Worm (Caenorhabditis elegans): Measurements from ENCODE around the gene mgl-1.

mgl-1 gene

ce11 chrX:9993100-9993499 is 17.0 kb upstream of the mgl-1 start:
- TF ChIP-seq mbf-1 (tag; optimal IDR thresholded peaks at IDR 0.05): no peak
- no peak for TF ChIP-seq nhr-10 (tag; optimal IDR thresholded peaks at IDR 0.05)
- TF ChIP-seq sma-9 (GFP tag; optimal IDR thresholded peaks at IDR 0.05): peak; percentile 38
- no peak for TF ChIP-seq sma-9 (tag; optimal IDR thresholded peaks at IDR 0.05)
- no peak for TF ChIP-seq lsy-2 (tag; optimal IDR thresholded peaks at IDR 0.05)
- TF ChIP-seq nhr-129 (tag; optimal IDR thresholded peaks at IDR 0.05): peak; percentile 55
- no peak for TF ChIP-seq F13H6.1 (tag; optimal IDR thresholded peaks at IDR 0.05)

ce11 chrX:9988884-9989283 is 12.8 kb upstream of the mgl-1 start:
- TF ChIP-seq lsy-2 (tag; optimal IDR thresholded peaks at IDR 0.05): no peak
- TF ChIP-seq nhr-77 (tag; optimal IDR thresholded peaks at IDR 0.05): no peak
- TF ChIP-seq peb-1 (tag; optimal IDR thresholded peaks at IDR 0.05): no peak
- TF ChIP-seq ztf-1 (GFP tag; conservative IDR thresholded peaks at IDR 0.05): no peak
- no peak for TF ChIP-seq sma-3 (GFP tag; optimal IDR thresholded peaks at IDR 0.05)
- TF ChIP-seq F13H6.1 (tag; optimal IDR thresholded peaks at IDR 0.05): no peak
- TF ChIP-seq snpc-4 (tag; optimal IDR thresholded peaks at IDR 0.05): peak; percentile 15

- TF ChIP-seq nhr-23 (tag; optimal IDR thresholded peaks at IDR 0.05) (no peak), nhr-6 (tag; optimal IDR thresholded peaks at IDR 0.05) (no peak), snpc-4 (tag; optimal IDR thresholded peaks at IDR 0.05) (no peak), nhr-11 (tag; optimal IDR thresholded peaks at IDR 0.05) (no peak), zag-1 (tag; optimal IDR thresholded peaks at IDR 0.05) (no peak), mab-5 (tag; optimal IDR thresholded peaks at IDR 0.05) (no peak), fos-1 (tag; optimal IDR thresholded peaks at IDR 0.05) (no peak), unc-62 (GFP tag; optimal IDR thresholded peaks at IDR 0.05) (no peak), crh-2 (tag; optimal IDR thresholded peaks at IDR 0.05) (no peak)
These were observed 11.1 kb upstream of the mgl-1 start for ce11 chrX:9987166-9987565.

ce11 chrX:9984889-9985404 is 8.8 kb upstream of the mgl-1 start, which contains the start of gene F19C6.5:
Gene F19C6.5, minus strand, starts transcription at chrX:9984939.
- TF ChIP-seq ceh-82 (tag; optimal IDR thresholded peaks at IDR 0.05): no peak
- TF ChIP-seq sma-9 (GFP tag; optimal IDR thresholded peaks at IDR 0.05): no peak
- TF ChIP-seq sma-9 (tag; optimal IDR thresholded peaks at IDR 0.05): no peak
- TF ChIP-seq fos-1 (tag; optimal IDR thresholded peaks at IDR 0.05): peak; percentile 5

ce11 chrX:9981259-9981658 is 5.2 kb upstream of the mgl-1 start:
- TF ChIP-seq alr-1 (tag; optimal IDR thresholded peaks at IDR 0.05) (no peak), nhr-77 (tag; optimal IDR thresholded peaks at IDR 0.05) (no peak), unc-62 (GFP tag; optimal IDR thresholded peaks at IDR 0.05) (no peak), nhr-237 (tag; optimal IDR thresholded peaks at IDR 0.05) (no peak), dmd-4 (tag; optimal IDR thresholded peaks at IDR 0.05) (no peak), lsy-2 (tag; optimal IDR thresholded peaks at IDR 0.05) (no peak), unc-39 (tag; optimal IDR thresholded peaks at IDR 0.05) (no peak), F13H6.1 (tag; optimal IDR thresholded peaks at IDR 0.05) (no peak), skn-1 (tag; optimal IDR thresholded peaks at IDR 0.05) (no peak), lin-13 (GFP tag; optimal IDR thresholded peaks at IDR 0.05) (no peak), ztf-1 (GFP tag; conservative IDR thresholded peaks at IDR 0.05) (no peak), crh-2 (tag; optimal IDR thresholded peaks at IDR 0.05) (no peak), ama-1 (optimal IDR thresholded peaks at IDR 0.05) (no peak), gmeb-1 (tag; optimal IDR thresholded peaks at IDR 0.05) (no peak), ztf-4 (tag; optimal IDR thresholded peaks at IDR 0.05) (no peak), sem-4 (tag; optimal IDR thresholded peaks at IDR 0.05) (no peak), mab-5 (tag; optimal IDR thresholded peaks at IDR 0.05) (no peak), aly-2 (tag; optimal IDR thresholded peaks at IDR 0.05) (no peak), lin-11 (tag; optimal IDR thresholded peaks at IDR 0.05) (no peak)

- TF ChIP-seq sma-9 (GFP tag; optimal IDR thresholded peaks at IDR 0.05): peak; percentile 25
- no peak for TF ChIP-seq sma-9 (tag; optimal IDR thresholded peaks at IDR 0.05)
- TF ChIP-seq C34F6.9 (tag; optimal IDR thresholded peaks at IDR 0.05): no peak
- no peak for TF ChIP-seq lin-39 (tag; optimal IDR thresholded peaks at IDR 0.05)
These were observed 10.8 kb downstream of the mgl-1 start, which contains the start of gene pssy-1 for ce11 chrX:9965275-9965674. Gene pssy-1, plus strand, starts transcription at chrX:9965592.
